Fruit fly (Drosophila melanogaster) whole organism, embryonic: ENCODE data around the gene Tsf2.

Experiments
- Adf1 ChIP-seq: fragments of 200-800 bp; sonication (Bioruptor generic); IDR thresholded peaks from 2 replicates; pipeline ENCODE4 v1.3.6; 2022; ENCODE audit warnings: missing biosample characterization, missing genetic modification characterization
- Atf-2 ChIP-seq: fragments of 200-800 bp; sonication (Bioruptor generic); optimal IDR thresholded peaks from 2 replicates; lab custom pipeline; 2016; ENCODE audit warnings: missing biosample characterization, missing genetic modification characterization
- CG1024 ChIP-seq: fragments of 200-800 bp; sonication (Bioruptor generic); IDR thresholded peaks from 2 replicates; pipeline ENCODE4 v1.3.6; 2022; ENCODE audit warnings: missing biosample characterization, missing genetic modification characterization
- CG10543 ChIP-seq: fragments of 200-800 bp; sonication (Bioruptor generic); optimal IDR thresholded peaks from 3 replicates; lab custom pipeline; 2017; ENCODE audit warnings: missing biosample characterization, mild to moderate bottlenecking, missing genetic modification characterization, moderate library complexity
- CG14710 ChIP-seq: fragments of 200-800 bp; sonication (Bioruptor generic); optimal IDR thresholded peaks from 3 replicates; lab custom pipeline; 2019; ENCODE audit warnings: missing biosample characterization, mild to moderate bottlenecking, missing genetic modification characterization, moderate library complexity
- CG17361 ChIP-seq: fragments of 200-800 bp; sonication (Bioruptor generic); IDR thresholded peaks from 3 replicates; pipeline ENCODE4 v1.3.6; 2022; ENCODE audit warnings: missing biosample characterization, missing genetic modification characterization
- CG2120 ChIP-seq: fragments of 200-800 bp; sonication (Bioruptor generic); optimal IDR thresholded peaks from 3 replicates; lab custom pipeline; 2016; ENCODE audit warnings: missing biosample characterization, missing genetic modification characterization
- CG2199 ChIP-seq: fragments of 200-800 bp; sonication (Bioruptor generic); IDR thresholded peaks from 3 replicates; pipeline ENCODE4 v1.3.6; 2022; ENCODE audit warnings: missing biosample characterization, missing genetic modification characterization
- CG31365 ChIP-seq: fragments of 200-800 bp; sonication (Bioruptor generic); optimal IDR thresholded peaks from 2 replicates; lab custom pipeline; 2018; ENCODE audit warnings: missing biosample characterization, mild to moderate bottlenecking, missing genetic modification characterization
- CG34224 ChIP-seq: fragments of 200-800 bp; sonication (Bioruptor generic); IDR thresholded peaks from 3 replicates; pipeline ENCODE4 v1.3.6; 2022; ENCODE audit warnings: missing biosample characterization, missing genetic modification characterization; ENCODE audit not compliant: partially characterized antibody
- CG6175 ChIP-seq: fragments of 200-800 bp; sonication (Bioruptor generic); IDR thresholded peaks from 3 replicates; pipeline ENCODE4 v1.3.6; 2022; ENCODE audit warnings: missing biosample characterization, missing genetic modification characterization
- CG9609 ChIP-seq: fragments of 200-800 bp; sonication (Bioruptor generic); optimal IDR thresholded peaks from 3 replicates; lab custom pipeline; 2016; ENCODE audit warnings: missing biosample characterization, missing genetic modification characterization
- CG9817 ChIP-seq: fragments of 200-800 bp; sonication (Bioruptor generic); optimal IDR thresholded peaks from 2 replicates; lab custom pipeline; 2018; ENCODE audit warnings: missing biosample characterization, mild to moderate bottlenecking, missing genetic modification characterization, moderate library complexity
- CkIIα-i1 ChIP-seq: fragments of 200-800 bp; sonication (Bioruptor generic); IDR thresholded peaks from 2 replicates; pipeline ENCODE4 v1.3.6; 2022; ENCODE audit warnings: missing biosample characterization, missing genetic modification characterization
- D ChIP-seq, 2 experiments: fragments of 200-800 bp in 1 of 2; fragments of >200 bp in 1 of 2; sonication (Bioruptor generic) in 1 of 2; optimal IDR thresholded peaks; 2 replicates in 1 of 2; 3 replicates in 1 of 2; lab custom pipeline; 2017; ENCODE audit warnings: mild to moderate bottlenecking in 1 of 2, missing biosample characterization in 1 of 2, missing genetic modification characterization in 1 of 2, missing genetic modification reagents in 1 of 2
- D19B ChIP-seq: fragments of 200-800 bp; sonication (Bioruptor generic); optimal IDR thresholded peaks from 2 replicates; lab custom pipeline; 2017; ENCODE audit warnings: missing biosample characterization, mild to moderate bottlenecking, missing genetic modification characterization
- Dad ChIP-seq: fragments of 200-800 bp; sonication (Bioruptor generic); optimal IDR thresholded peaks from 3 replicates; lab custom pipeline; 2016; ENCODE audit warnings: missing biosample characterization, missing genetic modification characterization
- Deaf1 ChIP-seq: fragments of 200-800 bp; optimal IDR thresholded peaks from 3 replicates; lab custom pipeline; 2019; ENCODE audit warnings: missing biosample characterization, mild to moderate bottlenecking, missing genetic modification characterization, moderate library complexity
- E2f1 ChIP-seq: fragments of 200-800 bp; sonication (Bioruptor generic); IDR thresholded peaks from 2 replicates; pipeline ENCODE4 v1.3.6; 2022; ENCODE audit warnings: missing biosample characterization, missing genetic modification characterization
- ERR ChIP-seq: fragments of 200-800 bp; sonication (Bioruptor generic); optimal IDR thresholded peaks from 2 replicates; lab custom pipeline; 2016; ENCODE audit warnings: missing biosample characterization, missing genetic modification characterization
- Fer1 ChIP-seq: fragments of 200-800 bp; sonication (Bioruptor generic); optimal IDR thresholded peaks from 2 replicates; lab custom pipeline; 2017; ENCODE audit warnings: missing biosample characterization, mild to moderate bottlenecking, missing genetic modification characterization
- H2.0 ChIP-seq: fragments of 200-800 bp; sonication (Bioruptor generic); IDR thresholded peaks from 2 replicates; pipeline ENCODE4 v1.3.6; 2022; ENCODE audit warnings: missing biosample characterization, missing genetic modification characterization
- Hey ChIP-seq: fragments of 200-800 bp; sonication (Bioruptor generic); optimal IDR thresholded peaks from 3 replicates; lab custom pipeline; 2018; ENCODE audit warnings: missing biosample characterization, mild to moderate bottlenecking, missing genetic modification characterization
- Kr ChIP-seq: fragments of 200-800 bp; sonication (Bioruptor generic); optimal IDR thresholded peaks from 2 replicates; lab custom pipeline; 2017; ENCODE audit warnings: missing biosample characterization, mild to moderate bottlenecking, missing genetic modification characterization
- Lpt ChIP-seq: fragments of >200 bp; optimal IDR thresholded peaks from 2 replicates; lab custom pipeline; 2018; ENCODE audit warnings: missing biosample characterization, missing genetic modification characterization
- NfI ChIP-seq: fragments of 200-800 bp; sonication (Bioruptor generic); optimal IDR thresholded peaks from 3 replicates; lab custom pipeline; 2018; ENCODE audit warnings: missing biosample characterization, mild to moderate bottlenecking, missing genetic modification characterization, moderate library complexity
- Sry-β ChIP-seq: fragments of 200-800 bp; sonication (Bioruptor generic); optimal IDR thresholded peaks from 2 replicates; lab custom pipeline; 2018; ENCODE audit warnings: missing biosample characterization, mild to moderate bottlenecking, missing genetic modification characterization, moderate library complexity
- br ChIP-seq: fragments of >200 bp; optimal IDR thresholded peaks from 2 replicates; lab custom pipeline; 2017
- cg ChIP-seq: fragments of 200-800 bp; sonication (Bioruptor generic); optimal IDR thresholded peaks from 3 replicates; lab custom pipeline; 2019; ENCODE audit warnings: missing biosample characterization, mild to moderate bottlenecking, missing genetic modification characterization, moderate library complexity
- chn ChIP-seq: fragments of 200-800 bp; sonication (Bioruptor generic); optimal IDR thresholded peaks from 2 replicates; lab custom pipeline; 2016; ENCODE audit warnings: missing biosample characterization, missing genetic modification characterization
- crc ChIP-seq: fragments of 200-800 bp; sonication (Bioruptor generic); optimal IDR thresholded peaks from 2 replicates; lab custom pipeline; 2016; ENCODE audit warnings: missing biosample characterization, missing genetic modification characterization
- dm ChIP-seq: fragments of 200-800 bp; sonication (Bioruptor generic); optimal IDR thresholded peaks from 3 replicates; lab custom pipeline; 2016; ENCODE audit warnings: missing biosample characterization, missing genetic modification characterization
- hb ChIP-seq: fragments of 200-800 bp; sonication (Bioruptor generic); IDR thresholded peaks from 3 replicates; pipeline ENCODE4 v1.3.6; 2022; ENCODE audit warnings: missing biosample characterization, missing genetic modification characterization; ENCODE audit not compliant: partially characterized antibody
- kay ChIP-seq: fragments of 200-800 bp; sonication (Bioruptor generic); optimal IDR thresholded peaks from 2 replicates; lab custom pipeline; 2016; ENCODE audit warnings: missing biosample characterization, missing genetic modification characterization
- kni ChIP-seq: fragments of 200-800 bp; sonication (Bioruptor generic); optimal IDR thresholded peaks from 3 replicates; lab custom pipeline; 2017; ENCODE audit warnings: mild to moderate bottlenecking, missing biosample characterization, missing genetic modification reagents, missing genetic modification characterization
- knrl ChIP-seq: fragments of 200-800 bp; sonication (Bioruptor generic); IDR thresholded peaks from 3 replicates; pipeline ENCODE4 v1.3.6; 2022; ENCODE audit warnings: missing biosample characterization, missing genetic modification characterization; ENCODE audit not compliant: partially characterized antibody
- org-1 ChIP-seq: fragments of 200-800 bp; sonication (Bioruptor generic); optimal IDR thresholded peaks from 2 replicates; lab custom pipeline; 2017; ENCODE audit warnings: missing biosample characterization, missing genetic modification characterization
- prd ChIP-seq, 3 experiments: fragments of >200 bp in 2 of 3; fragments of 200-800 bp in 1 of 3; sonication (Bioruptor generic) in 1 of 3; optimal IDR thresholded peaks in 2 of 3; IDR thresholded peaks in 1 of 3; 2 replicates in 2 of 3; 3 replicates in 1 of 3; pipeline versions ENCODE4 v1.3.6 to Lab custom; 2017 to 2022; ENCODE audit warnings: missing biosample characterization in 1 of 3, missing genetic modification characterization in 1 of 3
- pum ChIP-seq: fragments of 200-800 bp; sonication (Bioruptor generic); optimal IDR thresholded peaks from 2 replicates; lab custom pipeline; 2016; ENCODE audit warnings: missing biosample characterization, missing genetic modification characterization
- ranshi ChIP-seq: fragments of 200-800 bp; sonication (Bioruptor generic); IDR thresholded peaks from 2 replicates; pipeline ENCODE4 v1.3.6; 2022; ENCODE audit warnings: missing biosample characterization, missing genetic modification characterization
- row ChIP-seq: fragments of 200-800 bp; sonication (Bioruptor generic); IDR thresholded peaks from 3 replicates; pipeline ENCODE4 v1.3.6; 2022; ENCODE audit warnings: missing biosample characterization, missing genetic modification characterization
- sc ChIP-seq, 3 experiments: fragments of >200 bp in 2 of 3; fragments of 200-800 bp in 1 of 3; sonication (Bioruptor generic) in 1 of 3; optimal IDR thresholded peaks; 2 replicates in 2 of 3; 3 replicates in 1 of 3; lab custom pipeline; 2017; ENCODE audit warnings: mild to moderate bottlenecking in 1 of 3, missing biosample characterization in 1 of 3, missing genetic modification characterization in 1 of 3, missing genetic modification reagents in 1 of 3
- sens-2 ChIP-seq: fragments of 200-800 bp; sonication (Bioruptor generic); IDR thresholded peaks from 2 replicates; pipeline ENCODE4 v1.3.6; 2022; ENCODE audit warnings: missing biosample characterization, missing genetic modification characterization
- slbo ChIP-seq: fragments of 200-800 bp; sonication (Bioruptor generic); IDR thresholded peaks from 2 replicates; pipeline ENCODE4 v1.3.6; 2022; ENCODE audit warnings: missing biosample characterization, missing genetic modification characterization
- so ChIP-seq: fragments of 200-800 bp; sonication (Bioruptor generic); IDR thresholded peaks from 3 replicates; pipeline ENCODE4 v1.3.6; 2022; ENCODE audit warnings: missing biosample characterization, missing genetic modification characterization
- tgo ChIP-seq: fragments of 200-800 bp; sonication (Bioruptor generic); IDR thresholded peaks from 3 replicates; pipeline ENCODE4 v1.3.6; 2022; ENCODE audit warnings: missing biosample characterization, missing genetic modification characterization
- ttk ChIP-seq: fragments of 200-800 bp; sonication (Bioruptor generic); IDR thresholded peaks from 2 replicates; pipeline ENCODE4 v2.1.2; 2022; ENCODE audit warnings: missing biosample characterization, missing genetic modification characterization
- tup ChIP-seq: fragments of 200-800 bp; sonication (Bioruptor generic); optimal IDR thresholded peaks from 2 replicates; lab custom pipeline; 2016; ENCODE audit warnings: missing biosample characterization, mild to moderate bottlenecking, missing genetic modification characterization, moderate library complexity
- unpg ChIP-seq: fragments of 200-800 bp; sonication (Bioruptor generic); optimal IDR thresholded peaks from 3 replicates; lab custom pipeline; 2018; ENCODE audit warnings: missing biosample characterization, mild to moderate bottlenecking, missing genetic modification characterization, moderate library complexity

Gene Tsf2

DNA sequence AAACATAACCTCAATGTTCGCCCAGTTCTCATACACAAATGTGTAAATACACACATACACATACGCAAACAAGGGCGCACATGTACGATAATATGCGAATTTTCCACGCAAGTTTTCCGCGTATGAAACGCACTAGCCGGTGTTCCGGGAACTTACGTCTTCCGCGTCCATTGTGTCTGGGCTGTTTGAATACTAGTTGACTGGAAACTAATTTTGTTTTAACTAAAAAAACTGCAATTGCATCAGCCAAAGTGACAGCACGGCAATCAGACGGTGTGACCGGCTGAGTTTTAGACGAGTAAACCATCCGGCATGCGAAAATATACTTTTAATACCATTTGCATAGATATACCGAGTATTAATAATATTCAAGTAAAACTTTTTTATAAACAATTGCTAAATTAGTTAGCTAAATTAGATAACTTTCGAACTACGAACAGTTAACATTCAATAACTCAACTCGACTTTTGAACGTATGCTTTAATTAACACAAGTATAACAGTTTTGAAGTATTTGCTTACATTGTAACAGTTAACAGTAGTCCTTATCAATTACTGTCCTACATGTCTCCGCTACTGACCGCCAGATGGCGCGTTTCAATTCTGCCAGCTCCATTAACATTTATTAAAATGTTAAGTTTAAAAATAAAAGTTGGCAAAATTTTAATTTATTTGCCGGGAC, 7.0 kb downstream of the Tsf2 start, which contains the start of gene eIF2beta (continued):
- TF ChIP-seq ERR (GFP tag; lab: Kevin White, UChicago) (no peak), Hey (tag; lab: Kevin White, UChicago) (no peak), dm (GFP tag; lab: Kevin White, UChicago) (peak; percentile 84), Lpt (no peak), tgo (GFP tag; lab: Robert Waterston, UW) (no peak), CG6175 (GFP tag; lab: Robert Waterston, UW) (no peak), slbo (no peak), CG31365 (tag; lab: Kevin White, UChicago) (peak; percentile 42), row (GFP tag; lab: Robert Waterston, UW) (no peak), sc (optimal IDR thresholded peaks at IDR 0.05; lab: Kevin White, UChicago) (no peak), sc (GFP tag; optimal IDR thresholded peaks at IDR 0.05; lab: Kevin White, UChicago) (no peak), CG1024 (no peak), D (optimal IDR thresholded peaks at IDR 0.05; lab: Kevin White, UChicago) (no peak), D (GFP tag; optimal IDR thresholded peaks at IDR 0.05; lab: Kevin White, UChicago) (peak; percentile 13), Fer1 (GFP tag; lab: Kevin White, UChicago) (peak; percentile 64), NfI (GFP tag; lab: Kevin White, UChicago) (peak; percentile 70), kni (peak; percentile 79), sens-2 (no peak), prd (optimal IDR thresholded peaks at IDR 0.05; lab: Kevin White, UChicago) (no peak), prd (GFP tag; IDR thresholded peaks at IDR 0.05; lab: Robert Waterston, UW) (no peak), CG2120 (GFP tag; lab: Kevin White, UChicago) (peak; percentile 3), br (no peak), Sry-β (GFP tag; lab: Kevin White, UChicago) (peak; percentile 19), E2f1 (GFP tag; lab: Robert Waterston, UW) (no peak), D19B (no peak), CG2199 (GFP tag; lab: Robert Waterston, UW) (no peak), CG34224 (GFP tag; lab: Robert Waterston, UW) (no peak), ranshi (GFP tag; lab: Robert Waterston, UW) (no peak; the same call in 1 of the 2 replicates), CG17361 (GFP tag; lab: Robert Waterston, UW) (peak; percentile 39; the same call in 1 of the 3 replicates), Adf1 (no peak; the same call in 1 of the 2 replicates), Deaf1 (tag; lab: Kevin White, UChicago) (no peak), CG9609 (GFP tag; lab: Kevin White, UChicago) (no peak), CG10543 (peak; percentile 27), ttk (GFP tag; lab: Robert Waterston, UW) (no peak), chn (GFP tag; lab: Kevin White, UChicago) (peak; percentile 29), pum (GFP tag; lab: Kevin White, UChicago) (no peak), kay (no peak), org-1 (no peak), unpg (GFP tag; lab: Kevin White, UChicago) (no peak), H2.0 (GFP tag; lab: Robert Waterston, UW) (no peak), tup (GFP tag; lab: Kevin White, UChicago) (no peak), Kr (no peak), Atf-2 (peak; percentile 17), hb (GFP tag; lab: Robert Waterston, UW) (no peak), CG14710 (tag; lab: Kevin White, UChicago) (peak; percentile 64), Dad (GFP tag; lab: Kevin White, UChicago) (no peak), knrl (GFP tag; lab: Robert Waterston, UW) (no peak), CkIIα-i1 (no peak), CG9817 (no peak), cg (peak; percentile 92), crc (GFP tag; lab: Kevin White, UChicago) (peak; percentile 37), so (0 out of 3 replicates have a peak, but pooled peaks have one; percentile 35)
